Fruit fly (Drosophila melanogaster) whole organism, prepupa: ENCODE results near the gene CG13919.

Source experiments
- OdsH ChIP-seq: fragments of 200-800 bp; sonication (Bioruptor generic); optimal IDR thresholded peaks from 3 replicates; lab custom pipeline; 2016; ENCODE audit warnings: missing biosample characterization, missing genetic modification characterization
- esn ChIP-seq: fragments of 200-800 bp; sonication (Bioruptor generic); optimal IDR thresholded peaks from 2 replicates; lab custom pipeline; 2016; ENCODE audit warnings: missing biosample characterization, mild to moderate bottlenecking, missing genetic modification characterization, moderate library complexity

DNA sequence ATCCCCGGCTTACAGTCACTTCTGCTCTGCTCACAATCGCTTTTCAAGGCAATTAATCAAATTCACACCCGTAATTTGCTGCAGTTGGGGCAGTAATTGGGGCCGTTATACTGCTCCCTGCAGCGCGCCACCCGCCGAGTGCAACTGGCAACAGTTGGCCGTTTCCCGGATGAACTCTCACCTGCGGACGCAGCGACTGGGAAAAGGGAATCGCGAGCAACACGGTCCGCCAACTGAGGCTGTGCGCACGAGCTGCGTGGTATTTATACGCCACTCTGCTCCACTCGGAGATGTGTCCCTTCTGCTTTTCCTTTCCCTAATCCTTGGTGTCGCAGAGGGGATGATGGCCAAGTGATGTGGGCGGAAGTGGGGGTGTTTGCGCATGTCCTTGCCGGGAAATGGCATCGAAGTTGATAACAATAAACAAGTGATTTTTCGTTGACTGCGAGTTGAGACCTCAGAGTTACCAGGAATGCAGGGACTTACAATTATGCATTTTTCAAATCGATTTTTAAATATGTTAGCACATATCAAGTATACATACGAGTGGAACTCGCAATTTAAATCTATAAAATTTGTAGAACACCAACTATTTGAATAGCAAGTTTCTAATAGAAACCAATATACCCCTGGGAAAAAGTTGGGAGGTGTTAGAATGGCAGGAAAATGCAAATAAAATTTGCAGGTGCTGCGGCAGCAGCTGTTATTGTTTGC, 16.0 kb upstream of the CG13919 start, which contains the start of gene GC:
- TF ChIP-seq esn (no peak), OdsH (no peak)
